Fruit fly (Drosophila melanogaster) whole organism, embryonic: Measurements from ENCODE around the gene CG11597.

Experiments used
- Abd-B ChIP-seq: fragments of 200-800 bp; sonication (Bioruptor generic); optimal IDR thresholded peaks from 2 replicates; lab custom pipeline; 2018; ENCODE audit warnings: missing biosample characterization, mild to moderate bottlenecking, missing genetic modification characterization, moderate library complexity
- Adf1 ChIP-seq: fragments of 200-800 bp; sonication (Bioruptor generic); IDR thresholded peaks from 2 replicates; pipeline ENCODE4 v1.3.6; 2022; ENCODE audit warnings: missing biosample characterization, missing genetic modification characterization
- CG10209 ChIP-seq: fragments of 200-800 bp; sonication (Bioruptor generic); optimal IDR thresholded peaks from 3 replicates; lab custom pipeline; 2017; ENCODE audit warnings: missing biosample characterization, mild to moderate bottlenecking, missing genetic modification characterization, missing genetic modification reagents
- CG10321 ChIP-seq: fragments of 200-800 bp; sonication (Bioruptor generic); IDR thresholded peaks from 2 replicates; pipeline ENCODE4 v1.3.6; 2022; ENCODE audit warnings: missing biosample characterization, missing genetic modification characterization
- CG10959 ChIP-seq: fragments of 200-800 bp; sonication (Bioruptor generic); IDR thresholded peaks from 2 replicates; pipeline ENCODE4 v1.3.6; 2022; ENCODE audit warnings: missing biosample characterization, missing genetic modification characterization
- CG11504 ChIP-seq: fragments of 200-800 bp; sonication (Bioruptor generic); optimal IDR thresholded peaks from 3 replicates; lab custom pipeline; 2019; ENCODE audit warnings: missing biosample characterization, mild to moderate bottlenecking, missing genetic modification characterization, moderate library complexity
- CG12659 ChIP-seq: fragments of 200-800 bp; sonication (Bioruptor generic); optimal IDR thresholded peaks from 3 replicates; lab custom pipeline; 2017; ENCODE audit warnings: mild to moderate bottlenecking, missing biosample characterization, missing genetic modification reagents, missing genetic modification characterization
- CG13424 ChIP-seq: fragments of 200-800 bp; sonication (Bioruptor generic); optimal IDR thresholded peaks from 2 replicates; lab custom pipeline; 2019; ENCODE audit warnings: missing biosample characterization, mild to moderate bottlenecking, missing genetic modification characterization, moderate library complexity
- CG15269 ChIP-seq: fragments of 200-800 bp; sonication (Bioruptor generic); optimal IDR thresholded peaks from 2 replicates; lab custom pipeline; 2018; ENCODE audit warnings: missing biosample characterization, mild to moderate bottlenecking, missing genetic modification characterization, moderate library complexity
- CG17361 ChIP-seq: fragments of 200-800 bp; sonication (Bioruptor generic); IDR thresholded peaks from 3 replicates; pipeline ENCODE4 v1.3.6; 2022; ENCODE audit warnings: missing biosample characterization, missing genetic modification characterization
- CG17612 ChIP-seq: fragments of 200-800 bp; sonication (Bioruptor generic); IDR thresholded peaks from 2 replicates; pipeline ENCODE4 v1.3.6; 2022; ENCODE audit warnings: missing biosample characterization, missing genetic modification characterization
- CG18011 ChIP-seq: fragments of 200-800 bp; sonication (Bioruptor generic); optimal IDR thresholded peaks from 2 replicates; lab custom pipeline; 2017; ENCODE audit warnings: missing biosample characterization, missing genetic modification characterization, mild to moderate bottlenecking, moderate library complexity, missing genotype
- CG18599 ChIP-seq: fragments of 200-800 bp; sonication (Bioruptor generic); optimal IDR thresholded peaks from 3 replicates; lab custom pipeline; 2017; ENCODE audit warnings: missing biosample characterization, missing genetic modification characterization, mild to moderate bottlenecking, moderate library complexity, missing genetic modification reagents
- CG2678 ChIP-seq: fragments of 200-800 bp; sonication (Bioruptor generic); optimal IDR thresholded peaks from 3 replicates; lab custom pipeline; 2019; ENCODE audit warnings: missing biosample characterization, mild to moderate bottlenecking, missing genetic modification characterization, moderate library complexity
- CG30403 ChIP-seq: fragments of 200-800 bp; sonication (Bioruptor generic); optimal IDR thresholded peaks from 3 replicates; lab custom pipeline; 2016; ENCODE audit warnings: missing biosample characterization, missing genetic modification characterization
- CG31441 ChIP-seq: fragments of 200-800 bp; sonication (Bioruptor generic); IDR thresholded peaks from 2 replicates; pipeline ENCODE4 v1.3.6; 2022; ENCODE audit warnings: missing biosample characterization, missing genetic modification characterization
- CG32767 ChIP-seq: fragments of 200-800 bp; sonication (Bioruptor generic); IDR thresholded peaks from 2 replicates; pipeline ENCODE4 v1.3.6; 2022; ENCODE audit warnings: missing biosample characterization, missing genetic modification characterization
- CG3281 ChIP-seq: fragments of 200-800 bp; sonication (Bioruptor generic); optimal IDR thresholded peaks from 3 replicates; lab custom pipeline; 2017; ENCODE audit warnings: missing biosample characterization, mild to moderate bottlenecking, missing genetic modification characterization
- CG7556 ChIP-seq: fragments of 200-800 bp; sonication (Bioruptor generic); optimal IDR thresholded peaks from 2 replicates; lab custom pipeline; 2017; ENCODE audit warnings: missing biosample characterization, mild to moderate bottlenecking, missing genetic modification characterization
- CG8290 ChIP-seq, 3 experiments: fragments of 200-800 bp; sonication (Bioruptor generic); optimal IDR thresholded peaks; 2 replicates each; lab custom pipeline; 2016 to 2019; ENCODE audit warnings: missing biosample characterization in 3 of 3, missing genetic modification characterization in 3 of 3, mild to moderate bottlenecking in 2 of 3, moderate library complexity in 1 of 3
- CG9932 ChIP-seq: fragments of 200-800 bp; sonication (Bioruptor generic); IDR thresholded peaks from 2 replicates; pipeline ENCODE4 v1.3.6; 2022; ENCODE audit warnings: missing biosample characterization, missing genetic modification characterization
- Dek ChIP-seq: fragments of 200-800 bp; sonication (Bioruptor generic); optimal IDR thresholded peaks from 3 replicates; lab custom pipeline; 2019; ENCODE audit warnings: missing biosample characterization, mild to moderate bottlenecking, missing genetic modification characterization, moderate library complexity
- Fer1 ChIP-seq: fragments of 200-800 bp; sonication (Bioruptor generic); optimal IDR thresholded peaks from 2 replicates; lab custom pipeline; 2017; ENCODE audit warnings: missing biosample characterization, mild to moderate bottlenecking, missing genetic modification characterization
- HHEX ChIP-seq: fragments of 200-800 bp; sonication (Bioruptor generic); optimal IDR thresholded peaks from 3 replicates; lab custom pipeline; 2017; ENCODE audit warnings: missing biosample characterization, mild to moderate bottlenecking, missing genetic modification characterization, missing genetic modification reagents
- Hand ChIP-seq: fragments of 200-800 bp; sonication (Bioruptor generic); optimal IDR thresholded peaks from 2 replicates; lab custom pipeline; 2017; ENCODE audit warnings: mild to moderate bottlenecking, missing biosample characterization, missing genetic modification reagents, missing genetic modification characterization
- HmgD ChIP-seq: fragments of 200-800 bp; sonication (Bioruptor generic); optimal IDR thresholded peaks from 3 replicates; lab custom pipeline; 2016; ENCODE audit warnings: missing biosample characterization, missing genetic modification characterization
- Hr51 ChIP-seq, 2 experiments: fragments of 200-800 bp; sonication (Bioruptor generic); optimal IDR thresholded peaks; 2 replicates in 1 of 2; 3 replicates in 1 of 2; lab custom pipeline; 2016 to 2018; ENCODE audit warnings: missing biosample characterization in 2 of 2, missing genetic modification characterization in 2 of 2, mild to moderate bottlenecking in 1 of 2, moderate library complexity in 1 of 2
- Meics ChIP-seq: fragments of 200-800 bp; sonication (Bioruptor generic); optimal IDR thresholded peaks from 2 replicates; lab custom pipeline; 2017; ENCODE audit warnings: missing biosample characterization, mild to moderate bottlenecking, missing genetic modification characterization
- Nf-YC ChIP-seq: fragments of 200-800 bp; optimal IDR thresholded peaks from 3 replicates; lab custom pipeline; 2019; ENCODE audit warnings: missing biosample characterization, mild to moderate bottlenecking, missing genetic modification characterization, moderate library complexity
- Rfx ChIP-seq: fragments of 200-800 bp; sonication (Bioruptor generic); IDR thresholded peaks from 2 replicates; pipeline ENCODE4 v1.3.6; 2022; ENCODE audit warnings: missing biosample characterization, missing genetic modification characterization
- Sry-β ChIP-seq: fragments of 200-800 bp; sonication (Bioruptor generic); optimal IDR thresholded peaks from 2 replicates; lab custom pipeline; 2018; ENCODE audit warnings: missing biosample characterization, mild to moderate bottlenecking, missing genetic modification characterization, moderate library complexity
- YL-1 ChIP-seq: fragments of 200-800 bp; sonication (Bioruptor generic); optimal IDR thresholded peaks from 3 replicates; lab custom pipeline; 2017; ENCODE audit warnings: missing biosample characterization, mild to moderate bottlenecking, missing genetic modification characterization
- ato ChIP-seq: fragments of 200-800 bp; sonication (Bioruptor generic); IDR thresholded peaks from 2 replicates; pipeline ENCODE4 v1.3.6; 2022; ENCODE audit warnings: missing biosample characterization, missing genetic modification characterization; ENCODE audit not compliant: partially characterized antibody
- bcd ChIP-seq: fragments of 200-800 bp; sonication (Bioruptor generic); optimal IDR thresholded peaks from 2 replicates; lab custom pipeline; 2017; ENCODE audit warnings: missing biosample characterization, mild to moderate bottlenecking, missing genetic modification characterization
- cwo ChIP-seq: fragments of 200-800 bp; sonication (Bioruptor generic); optimal IDR thresholded peaks from 3 replicates; lab custom pipeline; 2017; ENCODE audit warnings: missing biosample characterization, missing genetic modification characterization, mild to moderate bottlenecking, moderate library complexity, missing genetic modification reagents
- disco-r ChIP-seq: fragments of 200-800 bp; sonication (Bioruptor generic); optimal IDR thresholded peaks from 2 replicates; lab custom pipeline; 2016; ENCODE audit warnings: missing biosample characterization, missing genetic modification characterization
- gcm2 ChIP-seq: fragments of 200-800 bp; sonication (Bioruptor generic); optimal IDR thresholded peaks from 2 replicates; lab custom pipeline; 2016; ENCODE audit warnings: missing biosample characterization, missing genetic modification characterization
- grau ChIP-seq: fragments of 200-800 bp; optimal IDR thresholded peaks from 3 replicates; lab custom pipeline; 2019; ENCODE audit warnings: missing biosample characterization, mild to moderate bottlenecking, missing genetic modification characterization, moderate library complexity
- inv ChIP-seq: fragments of 200-800 bp; sonication (Bioruptor generic); IDR thresholded peaks from 2 replicates; pipeline ENCODE4 v1.3.6; 2022; ENCODE audit warnings: missing biosample characterization, missing genetic modification characterization; ENCODE audit not compliant: partially characterized antibody
- jumu ChIP-seq: fragments of 200-800 bp; sonication (Bioruptor generic); optimal IDR thresholded peaks from 3 replicates; lab custom pipeline; 2016; ENCODE audit warnings: missing biosample characterization, missing genetic modification characterization
- lmd ChIP-seq: fragments of 200-800 bp; sonication (Bioruptor generic); IDR thresholded peaks from 2 replicates; pipeline ENCODE4 v1.3.6; 2022; ENCODE audit warnings: missing biosample characterization, missing genetic modification characterization
- pan ChIP-seq, 4 experiments: fragments of >200 bp in 3 of 4; fragments of 200-800 bp in 1 of 4; sonication (Bioruptor generic) in 1 of 4; optimal IDR thresholded peaks in 3 of 4; IDR thresholded peaks in 1 of 4; 2 replicates each; pipeline versions ENCODE4 v1.3.6 to Lab custom; 2017 to 2022; ENCODE audit warnings: missing biosample characterization in 2 of 4, missing genetic modification characterization in 2 of 4, mixed read lengths in 1 of 4
- phol ChIP-seq: fragments of 200-800 bp; sonication (Bioruptor generic); optimal IDR thresholded peaks from 3 replicates; lab custom pipeline; 2018; ENCODE audit warnings: missing biosample characterization, mild to moderate bottlenecking, missing genetic modification characterization, moderate library complexity
- pita ChIP-seq: fragments of 200-800 bp; sonication (Bioruptor generic); optimal IDR thresholded peaks from 2 replicates; lab custom pipeline; 2017; ENCODE audit warnings: missing biosample characterization, mild to moderate bottlenecking, missing genetic modification characterization
- row ChIP-seq: fragments of 200-800 bp; sonication (Bioruptor generic); IDR thresholded peaks from 3 replicates; pipeline ENCODE4 v1.3.6; 2022; ENCODE audit warnings: missing biosample characterization, missing genetic modification characterization
- scrt ChIP-seq: fragments of 200-800 bp; sonication (Bioruptor generic); optimal IDR thresholded peaks from 2 replicates; lab custom pipeline; 2018; ENCODE audit warnings: missing biosample characterization, mild to moderate bottlenecking, missing genetic modification characterization, moderate library complexity
- sens ChIP-seq: fragments of 200-800 bp; sonication (Bioruptor generic); peaks from one replicate; lab custom pipeline; 2016; ENCODE audit warnings: missing biosample characterization, missing genetic modification characterization

Gene CG11597

DNA sequence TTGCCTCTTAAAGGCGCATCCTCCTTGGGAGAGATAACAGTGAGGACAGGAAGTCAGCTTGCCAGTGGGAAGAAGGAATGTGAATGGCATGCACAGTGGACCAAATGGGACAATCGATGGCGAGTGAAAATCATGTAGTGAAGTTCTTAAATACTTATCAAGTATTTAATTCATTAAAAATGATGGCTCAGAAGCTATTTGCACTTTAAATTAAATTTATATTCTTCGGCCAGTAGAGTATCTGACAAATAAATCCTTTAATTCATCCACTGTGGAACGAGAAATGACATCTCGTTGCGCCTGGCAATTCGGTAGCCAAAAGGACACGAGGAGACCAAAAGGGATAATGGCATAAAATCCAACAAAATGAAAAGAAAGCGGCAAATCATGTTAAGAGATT lies 47.3 kb upstream of the CG11597 start (continued):
- TF ChIP-seq pita (GFP tag; lab: Kevin White, UChicago) (no peak), scrt (GFP tag; lab: Kevin White, UChicago) (peak; percentile 13), CG17612 (GFP tag; lab: Robert Waterston, UW) (no peak), CG7556 (GFP tag; lab: Kevin White, UChicago) (peak; percentile 20), grau (tag; lab: Kevin White, UChicago) (peak; percentile 24), disco-r (GFP tag; lab: Kevin White, UChicago) (no peak), pan (optimal IDR thresholded peaks at IDR 0.05; lab: Kevin White, UChicago) (no peak), pan (GFP tag; optimal IDR thresholded peaks at IDR 0.05 in 1 of 2, IDR thresholded peaks at IDR 0.05 in 1 of 2) (peak in 1 of 2 experiments; percentile 25), Hr51 (GFP tag; optimal IDR thresholded peaks at IDR 0.05; lab: Kevin White, UChicago) (peak in 1 of 2 experiments; percentile 25), CG9932 (GFP tag; lab: Robert Waterston, UW) (no peak), CG10959 (0 out of 2 replicates have a peak, but pooled peaks have one; percentile 11), cwo (GFP tag; lab: Kevin White, UChicago) (peak; percentile 16), Adf1 (GFP tag; lab: Robert Waterston, UW) (no peak), CG8290 (GFP tag; optimal IDR thresholded peaks at IDR 0.05; lab: Kevin White, UChicago) (no peak), CG8290 (tag; optimal IDR thresholded peaks at IDR 0.05; lab: Kevin White, UChicago) (peak in 1 of 2 experiments; percentile 42), CG18011 (GFP tag; lab: Kevin White, UChicago) (no peak), Rfx (peak; percentile 39; the same call in 1 of the 2 replicates), Hand (GFP tag; lab: Kevin White, UChicago) (peak; percentile 39), bcd (GFP tag; lab: Kevin White, UChicago) (peak; percentile 1), CG11504 (tag; lab: Kevin White, UChicago) (peak; percentile 19), gcm2 (GFP tag; lab: Kevin White, UChicago) (no peak), CG2678 (tag; lab: Kevin White, UChicago) (peak; percentile 44), jumu (GFP tag; lab: Kevin White, UChicago) (no peak), CG3281 (peak; percentile 2), Meics (GFP tag; lab: Kevin White, UChicago) (peak; percentile 29), row (GFP tag; lab: Robert Waterston, UW) (peak; percentile 33; the same call in 2 of the 3 replicates), CG32767 (GFP tag; lab: Robert Waterston, UW) (no peak), sens (GFP tag; lab: Kevin White, UChicago) (peak; percentile 64), Sry-β (GFP tag; lab: Kevin White, UChicago) (no peak), CG18599 (GFP tag; lab: Kevin White, UChicago) (peak; percentile 55), CG10321 (GFP tag; lab: Robert Waterston, UW) (no peak)

DNA sequence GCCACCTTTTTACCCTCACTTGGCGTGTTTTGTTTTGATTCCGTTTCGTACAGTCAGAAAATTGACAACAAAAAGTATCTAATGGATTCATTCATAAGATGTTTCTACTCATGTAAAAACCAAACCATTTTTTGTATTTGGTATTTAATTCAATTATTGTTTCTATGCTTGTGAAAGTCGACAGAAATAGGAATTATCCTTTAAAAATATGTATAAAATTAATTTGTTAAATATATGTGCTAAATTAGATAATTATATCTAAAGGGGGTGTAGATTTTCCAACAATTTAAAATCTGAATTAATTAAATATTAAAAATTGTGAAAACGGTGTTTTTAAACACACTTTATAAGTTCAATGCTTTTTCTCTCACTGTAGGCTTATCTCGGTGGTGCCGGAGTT lies 41.5 kb upstream of the CG11597 start:
- peak; percentile 60 for TF ChIP-seq Meics (GFP tag; lab: Kevin White, UChicago)
- TF ChIP-seq CG17361 = peak; percentile 52; the same call in 1 of the 3 replicates
- peak; percentile 50 for TF ChIP-seq CG13424 (tag; lab: Kevin White, UChicago)
- peak; percentile 74 for TF ChIP-seq CG18599 (GFP tag; lab: Kevin White, UChicago)
- TF ChIP-seq HmgD = no peak
- peak; percentile 32 for TF ChIP-seq CG15269 (tag; lab: Kevin White, UChicago)
- peak; percentile 6 for TF ChIP-seq Nf-YC
- peak; percentile 23 for TF ChIP-seq phol (tag; lab: Kevin White, UChicago)
- TF ChIP-seq Abd-B (GFP tag; lab: Kevin White, UChicago) = no peak
- TF ChIP-seq YL-1 (GFP tag; lab: Kevin White, UChicago) = no peak
- TF ChIP-seq CG31441 (GFP tag; lab: Robert Waterston, UW) = peak; percentile 37; the same call in 1 of the 2 replicates
- TF ChIP-seq CG30403 (GFP tag; lab: Kevin White, UChicago) = peak; percentile 25
- no peak for TF ChIP-seq HHEX (GFP tag; lab: Kevin White, UChicago)
- peak in 1 of 2 experiments; percentile 47 for TF ChIP-seq Hr51 (GFP tag; optimal IDR thresholded peaks at IDR 0.05; lab: Kevin White, UChicago)
- TF ChIP-seq inv = no peak
- TF ChIP-seq CG12659 = peak; percentile 13
- peak; percentile 11 for TF ChIP-seq CG10209 (GFP tag; lab: Kevin White, UChicago)
- 0 out of 2 replicates have a peak, but pooled peaks have one; percentile 11 for TF ChIP-seq lmd
- TF ChIP-seq ato (GFP tag; lab: Robert Waterston, UW) = no peak
- peak; percentile 2 for TF ChIP-seq Dek (tag; lab: Kevin White, UChicago)
- peak; percentile 62 for TF ChIP-seq CG2678 (tag; lab: Kevin White, UChicago)
- TF ChIP-seq CG11504 (tag; lab: Kevin White, UChicago) = peak; percentile 63
- peak; percentile 61 for TF ChIP-seq Fer1 (GFP tag; lab: Kevin White, UChicago)
